ENCODE assay signal across 4 worm cellular contexts in genomic region chrX:2536246-2536772, ce11.
A peak's percentile ranks its signal among the peaks of the same experiment; 100 is the strongest.
TF ChIP-seq lines count a peak whose summit lies in the region.

No protein-coding gene starts in this region.

TF ChIP-seq in whole organism, L2 larva, 48 proteins besides CTCF, POLR2A, EP300 and RAD21 (continued from another document):
- TF ChIP-seq nhr-237 (tag; optimal IDR thresholded peaks at IDR 0.05; lab: Kevin White, UChicago) (no peak), egl-27 (tag; optimal IDR thresholded peaks at IDR 0.05; lab: Kevin White, UChicago) (peak; percentile 75), unc-39 (tag; optimal IDR thresholded peaks at IDR 0.05; lab: Kevin White, UChicago) (no peak), nhr-10 (tag; optimal IDR thresholded peaks at IDR 0.05; lab: Kevin White, UChicago) (no peak), ceh-82 (tag; optimal IDR thresholded peaks at IDR 0.05; lab: Kevin White, UChicago) (peak; percentile 59), elt-3 (tag; optimal IDR thresholded peaks at IDR 0.05; lab: Kevin White, UChicago) (no peak), ama-1 (optimal IDR thresholded peaks at IDR 0.05; lab: Kevin White, UChicago) (no peak), lsy-2 (tag; optimal IDR thresholded peaks at IDR 0.05; lab: Kevin White, UChicago) (peak; percentile 43 to 85), nhr-77 (tag; optimal IDR thresholded peaks at IDR 0.05; lab: Kevin White, UChicago) (no peak), lin-13 (GFP tag; optimal IDR thresholded peaks at IDR 0.05; lab: Kevin White, UChicago) (peak; percentile 75), elt-1 (tag; optimal IDR thresholded peaks at IDR 0.05; lab: Kevin White, UChicago) (no peak), blmp-1 (tag; optimal IDR thresholded peaks at IDR 0.05; lab: Kevin White, UChicago; ENCODE audit: insufficient read depth) (peak; percentile 73), nhr-12 (tag; optimal IDR thresholded peaks at IDR 0.05; lab: Kevin White, UChicago) (no peak), lin-11 (tag; optimal IDR thresholded peaks at IDR 0.05; lab: Kevin White, UChicago) (peak; percentile 30), dmd-4 (tag; optimal IDR thresholded peaks at IDR 0.05; lab: Kevin White, UChicago) (no peak), fos-1 (tag; optimal IDR thresholded peaks at IDR 0.05; lab: Kevin White, UChicago) (peak; percentile 52), lin-39 (tag; optimal IDR thresholded peaks at IDR 0.05; lab: Kevin White, UChicago) (peak; percentile 39), R02D3.7 (tag; optimal IDR thresholded peaks at IDR 0.05; lab: Kevin White, UChicago) (no peak), nhr-129 (tag; optimal IDR thresholded peaks at IDR 0.05; lab: Kevin White, UChicago) (peak; percentile 97), mbf-1 (tag; optimal IDR thresholded peaks at IDR 0.05; lab: Kevin White, UChicago) (no peak), unc-55 (GFP tag; optimal IDR thresholded peaks at IDR 0.05; lab: Kevin White, UChicago) (peak; percentile 92), nhr-23 (tag; optimal IDR thresholded peaks at IDR 0.05; lab: Kevin White, UChicago) (no peak), snpc-4 (tag; optimal IDR thresholded peaks at IDR 0.05; lab: Kevin White, UChicago) (peak; percentile 72), ZK546.5 (tag; optimal IDR thresholded peaks at IDR 0.05; lab: Kevin White, UChicago) (no peak), crh-2 (tag; optimal IDR thresholded peaks at IDR 0.05; lab: Kevin White, UChicago) (peak; percentile 79)

TF ChIP-seq in whole organism, L4 larva, 104 proteins besides CTCF, POLR2A, EP300 and RAD21 (continued from another document and continues in another):
- TF ChIP-seq egl-43 (GFP tag; IDR thresholded peaks at IDR 0.05; lab: Robert Waterston, UW), result peak; percentile 76
- TF ChIP-seq nhr-28 (tag; optimal IDR thresholded peaks at IDR 0.05; lab: Kevin White, UChicago), result peak; percentile 42
- peak; percentile 76 for TF ChIP-seq zag-1 (tag; optimal IDR thresholded peaks at IDR 0.05; lab: Kevin White, UChicago)
- TF ChIP-seq lin-39 (tag; optimal IDR thresholded peaks at IDR 0.05; lab: Kevin White, UChicago), result no peak
- no peak for TF ChIP-seq sdz-12 (GFP tag; optimal IDR thresholded peaks at IDR 0.05; lab: Kevin White, UChicago)
- no peak for TF ChIP-seq F44E2.7 (GFP tag; IDR thresholded peaks at IDR 0.05; lab: Robert Waterston, UW)
- TF ChIP-seq nhr-10 (tag; optimal IDR thresholded peaks at IDR 0.05; lab: Kevin White, UChicago), result no peak
- peak; percentile 72 to 78 for TF ChIP-seq lsy-2 (tag; optimal IDR thresholded peaks at IDR 0.05; lab: Kevin White, UChicago)
- TF ChIP-seq mdt-29 (GFP tag; IDR thresholded peaks at IDR 0.05; lab: Robert Waterston, UW), result no peak
- no peak for TF ChIP-seq ces-1 (GFP tag; optimal IDR thresholded peaks at IDR 0.05; lab: Kevin White, UChicago)
- peak; percentile 91 for TF ChIP-seq nhr-11 (tag; optimal IDR thresholded peaks at IDR 0.05; lab: Kevin White, UChicago)
- TF ChIP-seq zip-2 (tag; optimal IDR thresholded peaks at IDR 0.05; lab: Kevin White, UChicago), result no peak
- peak; percentile 79 for TF ChIP-seq nhr-25 (tag; optimal IDR thresholded peaks at IDR 0.05; lab: Kevin White, UChicago; ENCODE audit: borderline replicate concordance, insufficient read depth)
- no peak for TF ChIP-seq ztf-11 (tag; optimal IDR thresholded peaks at IDR 0.05; lab: Kevin White, UChicago)
- TF ChIP-seq snpc-1.2 (GFP tag; IDR thresholded peaks at IDR 0.05; lab: Robert Waterston, UW), result no peak
- no peak for TF ChIP-seq Y5F2A.4 (GFP tag; optimal IDR thresholded peaks at IDR 0.05; lab: Kevin White, UChicago)
- no peak; the same call in 1 of the 2 replicates for TF ChIP-seq pha-4 (GFP tag; IDR thresholded peaks at IDR 0.05; lab: Robert Waterston, UW)
- peak; percentile 87 for TF ChIP-seq pha-4 (tag; optimal IDR thresholded peaks at IDR 0.05; lab: Kevin White, UChicago)
- no peak for TF ChIP-seq Y48G9A.11 (GFP tag; IDR thresholded peaks at IDR 0.05; lab: Robert Waterston, UW)
- 0 out of 2 replicates have a peak, but pooled peaks have one; percentile 31 for TF ChIP-seq lim-7 (GFP tag; IDR thresholded peaks at IDR 0.05; lab: Robert Waterston, UW)
- no peak for TF ChIP-seq gei-8 (GFP tag; optimal IDR thresholded peaks at IDR 0.05; lab: Kevin White, UChicago)
- no peak for TF ChIP-seq daf-8 (GFP tag; IDR thresholded peaks at IDR 0.05; lab: Robert Waterston, UW)
- no peak for TF ChIP-seq snpc-4 (tag; optimal IDR thresholded peaks at IDR 0.05; lab: Kevin White, UChicago)
- no peak for TF ChIP-seq dmd-8 (GFP tag; IDR thresholded peaks at IDR 0.05; lab: Robert Waterston, UW)
- TF ChIP-seq cey-2 (tag; optimal IDR thresholded peaks at IDR 0.05; lab: Kevin White, UChicago; ENCODE audit: borderline replicate concordance, insufficient read depth), result no peak
- TF ChIP-seq lir-3 (tag; optimal IDR thresholded peaks at IDR 0.05; lab: Kevin White, UChicago), result no peak
- peak; percentile 43 for TF ChIP-seq F37D6.2 (tag; optimal IDR thresholded peaks at IDR 0.05; lab: Kevin White, UChicago)
- TF ChIP-seq Y105C5A.15 (GFP tag; IDR thresholded peaks at IDR 0.05; lab: Robert Waterston, UW), result no peak
- no peak for TF ChIP-seq zfp-3 (GFP tag; conservative IDR thresholded peaks at IDR 0.05; lab: Robert Waterston, UW)
- no peak for TF ChIP-seq aly-2 (tag; optimal IDR thresholded peaks at IDR 0.05; lab: Kevin White, UChicago)
- TF ChIP-seq fkh-10 (GFP tag; optimal IDR thresholded peaks at IDR 0.05; lab: Kevin White, UChicago), result peak; percentile 92
- peak; percentile 99 for TF ChIP-seq aha-1 (tag; lab: Kevin White, UChicago)
- TF ChIP-seq nhr-77 (tag; optimal IDR thresholded peaks at IDR 0.05; lab: Kevin White, UChicago), result no peak
- TF ChIP-seq lin-15B (tag; optimal IDR thresholded peaks at IDR 0.05; lab: Kevin White, UChicago), result no peak
- peak; percentile 51 for TF ChIP-seq mxl-3 (GFP tag; optimal IDR thresholded peaks at IDR 0.05; lab: Kevin White, UChicago)
- no peak for TF ChIP-seq tag-97 (GFP tag; IDR thresholded peaks at IDR 0.05; lab: Robert Waterston, UW)
- TF ChIP-seq spr-3 (GFP tag; optimal IDR thresholded peaks at IDR 0.05; lab: Kevin White, UChicago), result no peak
- no peak for TF ChIP-seq madf-5 (GFP tag; IDR thresholded peaks at IDR 0.05; lab: Robert Waterston, UW)

TF ChIP-seq in whole organism, late embryonic, 69 proteins besides CTCF, POLR2A, EP300 and RAD21 (continued from another document):
- TF ChIP-seq T23F11.4 (GFP tag; optimal IDR thresholded peaks at IDR 0.05; lab: Kevin White, UChicago), result peak; percentile 34
- peak; percentile 19 for TF ChIP-seq K09A11.1 (tag; optimal IDR thresholded peaks at IDR 0.05; lab: Kevin White, UChicago; ENCODE audit: insufficient read depth)
- TF ChIP-seq pqm-1 (tag; optimal IDR thresholded peaks at IDR 0.05; lab: Kevin White, UChicago), result no peak
- peak; percentile 88 for TF ChIP-seq nfya-1 (tag; optimal IDR thresholded peaks at IDR 0.05; lab: Kevin White, UChicago)
- TF ChIP-seq ceh-2 (tag; optimal IDR thresholded peaks at IDR 0.05; lab: Kevin White, UChicago), result peak; percentile 50
- TF ChIP-seq ceh-34 (tag; optimal IDR thresholded peaks at IDR 0.05; lab: Kevin White, UChicago), result peak; percentile 87
- peak; percentile 10 for TF ChIP-seq madf-2 (tag; optimal IDR thresholded peaks at IDR 0.05; lab: Kevin White, UChicago)
- no peak for TF ChIP-seq ceh-9 (tag; optimal IDR thresholded peaks at IDR 0.05; lab: Kevin White, UChicago)
- TF ChIP-seq nhr-232 (tag; optimal IDR thresholded peaks at IDR 0.05; lab: Kevin White, UChicago), result no peak
- peak; percentile 86 for TF ChIP-seq unc-42 (tag; optimal IDR thresholded peaks at IDR 0.05; lab: Kevin White, UChicago)
- no peak for TF ChIP-seq pat-9 (tag; optimal IDR thresholded peaks at IDR 0.05; lab: Kevin White, UChicago)
- TF ChIP-seq pag-3 (tag; optimal IDR thresholded peaks at IDR 0.05; lab: Kevin White, UChicago; ENCODE audit: borderline replicate concordance), result no peak
- no peak for TF ChIP-seq lin-11 (tag; optimal IDR thresholded peaks at IDR 0.05; lab: Kevin White, UChicago)
- TF ChIP-seq C08G9.2 (tag; optimal IDR thresholded peaks at IDR 0.05; lab: Kevin White, UChicago), result peak; percentile 48
- no peak for TF ChIP-seq npax-4 (tag; optimal IDR thresholded peaks at IDR 0.05; lab: Kevin White, UChicago)
- peak; percentile 89 for TF ChIP-seq tbx-2 (tag; optimal IDR thresholded peaks at IDR 0.05; lab: Kevin White, UChicago)
- TF ChIP-seq hlh-6 (tag; optimal IDR thresholded peaks at IDR 0.05; lab: Kevin White, UChicago), result peak; percentile 35
- TF ChIP-seq syd-9 (tag; optimal IDR thresholded peaks at IDR 0.05; lab: Kevin White, UChicago), result peak; percentile 61
- peak; percentile 38 for TF ChIP-seq pha-2 (tag; optimal IDR thresholded peaks at IDR 0.05; lab: Kevin White, UChicago)
- no peak for TF ChIP-seq ceh-30 (tag; optimal IDR thresholded peaks at IDR 0.05; lab: Kevin White, UChicago)
- TF ChIP-seq pros-1 (tag; optimal IDR thresholded peaks at IDR 0.05; lab: Kevin White, UChicago), result peak; percentile 56
- TF ChIP-seq ceh-6 (GFP tag; optimal IDR thresholded peaks at IDR 0.05; lab: Kevin White, UChicago), result peak; percentile 17
- peak; percentile 68 for TF ChIP-seq rnt-1 (tag; optimal IDR thresholded peaks at IDR 0.05; lab: Kevin White, UChicago)
- TF ChIP-seq unc-55 (GFP tag; optimal IDR thresholded peaks at IDR 0.05; lab: Kevin White, UChicago), result peak; percentile 97
- TF ChIP-seq ceh-48 (tag; optimal IDR thresholded peaks at IDR 0.05; lab: Kevin White, UChicago), result peak; percentile 78
- TF ChIP-seq eyg-1 (tag; optimal IDR thresholded peaks at IDR 0.05; lab: Kevin White, UChicago), result peak; percentile 38
- TF ChIP-seq ceh-31 (tag; optimal IDR thresholded peaks at IDR 0.05; lab: Kevin White, UChicago), result peak; percentile 96

TF ChIP-seq in whole organism, mixed stage, embryonic, 35 proteins besides CTCF, POLR2A, EP300 and RAD21 (continued from another document):
- TF ChIP-seq ceh-39 (tag; optimal IDR thresholded peaks at IDR 0.05; lab: Kevin White, UChicago) (peak; percentile 73), pha-4 (tag; optimal IDR thresholded peaks at IDR 0.05; lab: Kevin White, UChicago) (peak; percentile 78), unc-39 (tag; optimal IDR thresholded peaks at IDR 0.05; lab: Kevin White, UChicago) (no peak), sem-2 (GFP tag; optimal IDR thresholded peaks at IDR 0.05; lab: Kevin White, UChicago) (no peak), nhr-2 (tag; optimal IDR thresholded peaks at IDR 0.05; lab: Kevin White, UChicago) (peak; percentile 95), ham-2 (GFP tag; optimal IDR thresholded peaks at IDR 0.05; lab: Kevin White, UChicago) (peak; percentile 86)
